Worm (Caenorhabditis elegans): ENCODE data around the gene cwp-2.
A peak's percentile ranks its signal among the peaks of the same experiment; 100 is the strongest.

Gene cwp-2

ce11 chrV:4870627-4871026 is 28.2 kb upstream of the cwp-2 start:
- TF ChIP-seq fkh-10 (GFP tag; optimal IDR thresholded peaks at IDR 0.05) (no peak), nhr-11 (tag; optimal IDR thresholded peaks at IDR 0.05) (peak; percentile 56)

ce11 chrV:4868698-4869097 is 26.3 kb upstream of the cwp-2 start:
- TF ChIP-seq ceh-16 (tag; optimal IDR thresholded peaks at IDR 0.05) (no peak), unc-39 (tag; optimal IDR thresholded peaks at IDR 0.05) (no peak), ZK546.5 (tag; optimal IDR thresholded peaks at IDR 0.05) (no peak), nfya-1 (tag; optimal IDR thresholded peaks at IDR 0.05; ENCODE audit: insufficient read depth) (no peak), ceh-82 (tag; optimal IDR thresholded peaks at IDR 0.05) (no peak)

- TF ChIP-seq daf-12 (tag; optimal IDR thresholded peaks at IDR 0.05) = no peak
- TF ChIP-seq eor-1 (tag; optimal IDR thresholded peaks at IDR 0.05) = no peak
- TF ChIP-seq nhr-11 (tag; optimal IDR thresholded peaks at IDR 0.05) = no peak
Observed at ce11 chrV:4867535-4867934, 25.1 kb upstream of the cwp-2 start.

- TF ChIP-seq lin-39 (tag; optimal IDR thresholded peaks at IDR 0.05) (no peak), zag-1 (tag; optimal IDR thresholded peaks at IDR 0.05) (no peak), pha-4 (tag; optimal IDR thresholded peaks at IDR 0.05) (no peak), eor-1 (tag; optimal IDR thresholded peaks at IDR 0.05) (no peak), nhr-12 (tag; optimal IDR thresholded peaks at IDR 0.05) (no peak), fkh-10 (GFP tag; optimal IDR thresholded peaks at IDR 0.05) (no peak), ZK546.5 (tag; optimal IDR thresholded peaks at IDR 0.05) (no peak), nhr-23 (tag; optimal IDR thresholded peaks at IDR 0.05) (no peak), elt-2 (tag; optimal IDR thresholded peaks at IDR 0.05) (no peak), sea-2 (GFP tag; optimal IDR thresholded peaks at IDR 0.05) (no peak), elt-3 (tag; optimal IDR thresholded peaks at IDR 0.05) (no peak)
Observed at ce11 chrV:4865364-4865763, 22.9 kb upstream of the cwp-2 start, which contains the start of gene srd-32. srd-32 (plus strand) TSS chrV:4865664.

- no peak for TF ChIP-seq fkh-10 (GFP tag; optimal IDR thresholded peaks at IDR 0.05)
- no peak for TF ChIP-seq pha-4 (tag; optimal IDR thresholded peaks at IDR 0.05)
- no peak for TF ChIP-seq lin-39 (tag; optimal IDR thresholded peaks at IDR 0.05)
- no peak for TF ChIP-seq skn-1 (tag; optimal IDR thresholded peaks at IDR 0.05)
- no peak for TF ChIP-seq daf-12 (tag; optimal IDR thresholded peaks at IDR 0.05)
- no peak for TF ChIP-seq mdl-1 (tag; optimal IDR thresholded peaks at IDR 0.05)
- TF ChIP-seq R02D3.7 (tag; optimal IDR thresholded peaks at IDR 0.05) = no peak
- TF ChIP-seq nhr-12 (tag; optimal IDR thresholded peaks at IDR 0.05) = no peak
- no peak for TF ChIP-seq nhr-237 (tag; optimal IDR thresholded peaks at IDR 0.05)
- no peak for TF ChIP-seq eor-1 (tag; optimal IDR thresholded peaks at IDR 0.05)
- no peak for TF ChIP-seq lin-15B (tag; optimal IDR thresholded peaks at IDR 0.05)
- no peak for TF ChIP-seq aly-2 (tag; optimal IDR thresholded peaks at IDR 0.05)
- no peak for TF ChIP-seq sea-2 (GFP tag; optimal IDR thresholded peaks at IDR 0.05)
- TF ChIP-seq mml-1 (tag; optimal IDR thresholded peaks at IDR 0.05) = no peak
- no peak for TF ChIP-seq lsy-12 (tag; optimal IDR thresholded peaks at IDR 0.05)
- TF ChIP-seq ztf-11 (tag; optimal IDR thresholded peaks at IDR 0.05) = no peak
Observed at ce11 chrV:4864330-4864729, 21.9 kb upstream of the cwp-2 start.

- peak; percentile 24 for TF ChIP-seq pqm-1 (tag; optimal IDR thresholded peaks at IDR 0.05)
- TF ChIP-seq pha-4 (tag; optimal IDR thresholded peaks at IDR 0.05) = peak; percentile 74
- TF ChIP-seq hmg-11 (tag; optimal IDR thresholded peaks at IDR 0.05) = peak; percentile 69
- peak; percentile 4 for TF ChIP-seq skn-1 (tag; optimal IDR thresholded peaks at IDR 0.05)
- TF ChIP-seq nfya-1 (tag; optimal IDR thresholded peaks at IDR 0.05; ENCODE audit: insufficient read depth) = peak; percentile 27
- TF ChIP-seq nhr-237 (tag; optimal IDR thresholded peaks at IDR 0.05) = no peak
Observed at ce11 chrV:4862737-4863136, 20.3 kb upstream of the cwp-2 start, which contains the start of gene C37H5.13. C37H5.13 (minus strand) TSS chrV:4862965.

ce11 chrV:4860525-4860924 is 18.1 kb upstream of the cwp-2 start:
- TF ChIP-seq nhr-25 (tag; optimal IDR thresholded peaks at IDR 0.05) = peak; percentile 7
- peak; percentile 1 for TF ChIP-seq nhr-23 (tag; optimal IDR thresholded peaks at IDR 0.05)
- no peak for TF ChIP-seq daf-12 (tag; optimal IDR thresholded peaks at IDR 0.05)
- peak; percentile 53 for TF ChIP-seq nfya-1 (tag; optimal IDR thresholded peaks at IDR 0.05; ENCODE audit: insufficient read depth)
- TF ChIP-seq eor-1 (tag; optimal IDR thresholded peaks at IDR 0.05) = no peak
- peak; percentile 30 for TF ChIP-seq hmg-11 (tag; optimal IDR thresholded peaks at IDR 0.05)
